Worm (Caenorhabditis elegans): Measurements from ENCODE around the gene nhr-205.
A peak's percentile ranks its signal among the peaks of the same experiment; 100 is the strongest.

DNA sequence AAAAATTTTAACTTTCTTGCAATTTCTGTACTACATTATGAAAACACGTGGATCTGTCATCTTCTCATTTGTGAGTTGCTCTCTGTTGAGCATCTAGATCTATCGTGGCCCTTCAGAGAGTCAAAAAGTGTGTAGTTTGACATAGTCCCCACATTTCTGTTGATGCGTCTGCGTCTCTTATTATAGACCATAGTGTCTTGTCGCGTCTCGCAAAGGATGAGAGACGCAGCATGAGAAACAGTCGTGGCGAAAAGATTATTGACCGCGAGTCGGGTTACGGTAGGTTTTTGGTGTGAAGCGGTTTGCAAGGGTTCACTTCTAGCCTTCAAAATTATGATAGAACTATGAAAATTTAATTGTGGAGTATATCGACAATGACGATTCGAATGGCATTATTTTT lies 39.3 kb downstream of the nhr-205 start:
- TF ChIP-seq cog-1 (tag; optimal IDR thresholded peaks at IDR 0.05) (peak; percentile 63), klf-2 (GFP tag; conservative IDR thresholded peaks at IDR 0.05) (no peak), ztf-23 (GFP tag; IDR thresholded peaks at IDR 0.05) (no peak), flt-1 (GFP tag; IDR thresholded peaks at IDR 0.05) (0 out of 2 replicates have a peak, but pooled peaks have one; percentile 34)

Data from whole organism, midembryonic.